Worm (Caenorhabditis elegans): ENCODE data around the gene mfn-1.

The mfn-1 gene

DNA sequence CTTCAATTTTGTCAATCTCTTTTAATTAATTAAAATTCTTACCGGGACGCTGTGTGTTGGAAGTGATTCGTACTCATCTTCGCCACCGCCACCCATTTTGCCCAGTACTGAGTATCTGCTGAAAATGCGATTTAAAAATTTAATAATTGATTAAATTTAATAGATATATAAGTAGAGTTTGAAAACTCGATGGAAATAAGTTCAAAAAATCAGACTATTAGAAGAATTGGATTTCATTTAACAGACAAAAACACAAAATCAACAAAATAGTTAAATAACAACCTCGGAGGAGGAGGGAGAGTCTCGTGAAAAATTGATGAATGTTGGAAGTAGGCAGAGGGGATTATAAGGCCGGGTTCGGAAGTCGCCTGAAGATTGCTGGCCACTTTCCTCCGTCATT, at the start of gene mfn-1:
Gene mfn-1 (minus strand): TSS at position 101 of the 400 bp plus-strand sequence.
- no peak for TF ChIP-seq egl-27 (tag; optimal IDR thresholded peaks at IDR 0.05)
- no peak for TF ChIP-seq F10B5.3 (tag; optimal IDR thresholded peaks at IDR 0.05)
- TF ChIP-seq fkh-10 (GFP tag; optimal IDR thresholded peaks at IDR 0.05) = no peak
- no peak for TF ChIP-seq nhr-41 (GFP tag; IDR thresholded peaks at IDR 0.05)
- TF ChIP-seq mdl-1 (tag; optimal IDR thresholded peaks at IDR 0.05) = no peak
- TF ChIP-seq vab-7 (GFP tag; IDR thresholded peaks at IDR 0.05) = no peak

DNA sequence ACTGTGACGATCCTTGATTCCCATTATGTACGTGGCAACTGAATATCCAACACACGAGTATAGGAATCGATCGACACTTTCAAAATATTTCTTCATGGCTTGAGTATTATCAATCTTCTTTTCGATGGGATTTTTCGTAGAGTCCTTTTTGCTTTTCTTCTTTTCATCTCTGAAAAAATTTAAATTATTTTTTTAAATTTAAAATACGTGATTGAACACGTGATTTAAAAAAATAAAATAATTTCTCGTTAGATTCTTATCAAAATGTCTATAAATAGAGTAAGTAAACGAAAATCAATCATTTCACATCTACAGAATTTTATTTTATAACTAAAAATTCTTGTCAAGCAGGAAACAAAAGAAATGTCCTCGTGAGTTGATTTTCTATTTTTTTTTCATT, 49.5 kb upstream of the mfn-1 start, which contains the start of gene Y62F5A.10:
Gene Y62F5A.10 (plus strand): TSS at position 301 of the 400 bp plus-strand sequence.
- TF ChIP-seq ceh-28 (tag; optimal IDR thresholded peaks at IDR 0.05) (no peak), ama-1 (optimal IDR thresholded peaks at IDR 0.05) (no peak), unc-130 (GFP tag; optimal IDR thresholded peaks at IDR 0.05) (no peak), T20F7.1 (GFP tag; optimal IDR thresholded peaks at IDR 0.05) (no peak), dmd-8 (GFP tag; IDR thresholded peaks at IDR 0.05) (no peak), pqm-1 (tag; optimal IDR thresholded peaks at IDR 0.05) (no peak)

DNA sequence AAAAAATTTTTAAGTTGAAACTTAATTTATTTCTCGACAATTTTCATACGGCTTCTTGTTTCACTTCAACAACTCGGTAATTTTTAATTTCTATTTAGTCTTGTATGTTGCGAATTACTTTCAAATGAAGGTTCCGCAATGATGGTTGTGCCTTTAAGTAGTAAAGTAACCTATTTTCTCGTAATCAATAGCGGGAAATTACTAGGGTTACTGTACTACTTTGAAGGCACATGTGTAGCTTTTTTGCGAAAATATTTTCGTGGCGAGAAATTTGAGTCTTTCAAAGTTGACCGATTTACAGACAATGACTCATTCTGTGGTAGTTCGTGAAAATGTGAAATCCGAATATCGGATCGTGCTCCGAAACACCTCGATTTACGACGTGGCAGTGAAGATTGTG, 46.4 kb upstream of the mfn-1 start, which contains the start of gene B0334.10:
Gene B0334.10 (plus strand): TSS at position 301 of the 400 bp plus-strand sequence.
- TF ChIP-seq fkh-10 (GFP tag; optimal IDR thresholded peaks at IDR 0.05) (no peak), nhr-28 (tag; optimal IDR thresholded peaks at IDR 0.05) (no peak), ceh-20 (GFP tag; IDR thresholded peaks at IDR 0.05) (no peak), ZK337.2 (GFP tag; IDR thresholded peaks at IDR 0.05) (no peak), nhr-10 (tag; optimal IDR thresholded peaks at IDR 0.05) (no peak), nhr-237 (tag; optimal IDR thresholded peaks at IDR 0.05) (no peak), D1046.2 (GFP tag; IDR thresholded peaks at IDR 0.05) (no peak), lsy-2 (tag; optimal IDR thresholded peaks at IDR 0.05) (no peak), vab-7 (GFP tag; IDR thresholded peaks at IDR 0.05) (no peak), zip-2 (tag; optimal IDR thresholded peaks at IDR 0.05) (no peak), F26F4.8 (GFP tag; conservative IDR thresholded peaks at IDR 0.05) (no peak), mep-1 (tag; optimal IDR thresholded peaks at IDR 0.05) (no peak), T26A8.4 (GFP tag; IDR thresholded peaks at IDR 0.05) (no peak), lin-38 (GFP tag; IDR thresholded peaks at IDR 0.05) (no peak), Y48G9A.11 (GFP tag; IDR thresholded peaks at IDR 0.05) (no peak), attf-4 (tag; optimal IDR thresholded peaks at IDR 0.05) (no peak), nhr-76 (tag; optimal IDR thresholded peaks at IDR 0.05) (no peak), unc-39 (tag; optimal IDR thresholded peaks at IDR 0.05) (no peak), hif-1 (tag; optimal IDR thresholded peaks at IDR 0.05) (no peak), hlh-11 (tag; optimal IDR thresholded peaks at IDR 0.05) (no peak)

DNA sequence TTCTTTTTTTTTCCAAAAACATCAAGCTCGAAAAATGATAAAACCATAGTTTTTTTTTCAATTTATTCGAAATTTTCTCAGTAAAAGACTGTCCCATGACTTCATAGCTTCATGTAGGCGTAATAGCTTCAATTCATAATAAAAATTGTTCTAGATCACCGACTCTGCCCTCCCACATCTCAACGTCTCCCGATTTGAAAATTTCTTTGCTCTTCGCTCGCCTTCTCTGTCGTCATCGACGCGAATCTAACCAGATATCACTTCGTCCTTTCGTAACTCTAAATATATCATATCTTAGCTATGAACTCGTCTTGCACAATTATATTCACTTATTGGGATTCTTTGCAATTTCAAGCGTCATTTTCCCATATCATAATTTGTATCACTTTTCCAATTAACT, 43.0 kb upstream of the mfn-1 start, which contains the start of gene srh-44:
Gene srh-44 (plus strand): TSS at position 301 of the 400 bp plus-strand sequence.
- TF ChIP-seq dpl-1 (GFP tag; optimal IDR thresholded peaks at IDR 0.05) (no peak), dmd-9 (GFP tag; IDR thresholded peaks at IDR 0.05) (no peak), dmd-8 (GFP tag; IDR thresholded peaks at IDR 0.05) (no peak), ama-1 (optimal IDR thresholded peaks at IDR 0.05) (no peak), nhr-237 (tag; optimal IDR thresholded peaks at IDR 0.05) (no peak), ctbp-1 (GFP tag; IDR thresholded peaks at IDR 0.05) (no peak), mep-1 (tag; optimal IDR thresholded peaks at IDR 0.05) (no peak), nhr-48 (tag; optimal IDR thresholded peaks at IDR 0.05) (no peak), madf-9 (GFP tag; conservative IDR thresholded peaks at IDR 0.05) (no peak), ztf-7 (tag; optimal IDR thresholded peaks at IDR 0.05) (no peak), lsy-2 (tag; optimal IDR thresholded peaks at IDR 0.05) (no peak), lim-7 (GFP tag; IDR thresholded peaks at IDR 0.05) (no peak), ceh-44 (GFP tag; IDR thresholded peaks at IDR 0.05) (no peak), ceh-20 (GFP tag; IDR thresholded peaks at IDR 0.05) (no peak), dve-1 (tag; optimal IDR thresholded peaks at IDR 0.05; ENCODE audit: insufficient read depth) (no peak), aha-1 (tag) (no peak)
